Worm (Caenorhabditis elegans): Measurements from ENCODE around the gene btb-7.

Gene btb-7

ce11 chrII:1742535-1742934, 29.5 kb downstream of the btb-7 start, which contains the start of gene F36H5.12:
Gene F36H5.12, plus strand, starts transcription at chrII:1742835.
- no peak for TF ChIP-seq isw-1 (GFP tag; IDR thresholded peaks at IDR 0.05)
- TF ChIP-seq vab-15 (tag; optimal IDR thresholded peaks at IDR 0.05): no peak

DNA sequence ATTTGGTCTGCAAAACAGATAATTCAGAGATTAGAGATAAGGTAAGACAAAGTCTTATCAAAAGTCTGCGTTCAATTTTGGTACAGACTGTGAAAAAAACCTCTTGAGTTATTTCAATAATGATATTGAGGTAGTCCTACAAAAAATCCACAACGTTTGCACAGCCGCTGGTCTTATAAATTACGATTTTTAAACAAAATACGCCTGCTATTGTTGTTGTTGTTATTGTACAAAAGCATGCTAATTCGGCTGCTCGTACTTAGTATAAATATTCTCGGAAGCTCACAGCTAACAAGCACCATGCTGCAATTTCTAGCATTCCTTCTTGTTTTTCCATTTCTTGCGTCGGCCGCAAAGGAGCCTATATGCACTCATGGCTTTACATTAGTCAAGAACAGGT, 31.1 kb downstream of the btb-7 start, which contains the start of gene clec-19:
clec-19 (plus strand) TSS at position 301 of the 400 bp plus-strand sequence.
- TF ChIP-seq ceh-88 (GFP tag; IDR thresholded peaks at IDR 0.05): no peak
- no peak for TF ChIP-seq ets-5 (GFP tag; IDR thresholded peaks at IDR 0.05)
- no peak for TF ChIP-seq lin-13 (GFP tag; optimal IDR thresholded peaks at IDR 0.05)
- TF ChIP-seq jun-1 (tag; optimal IDR thresholded peaks at IDR 0.05): no peak
- no peak for TF ChIP-seq mep-1 (tag; optimal IDR thresholded peaks at IDR 0.05)
- TF ChIP-seq ceh-8 (GFP tag; optimal IDR thresholded peaks at IDR 0.05): no peak
- TF ChIP-seq unc-98 (GFP tag; IDR thresholded peaks at IDR 0.05): no peak
- no peak for TF ChIP-seq egl-27 (tag; optimal IDR thresholded peaks at IDR 0.05)
- TF ChIP-seq lin-39 (tag; optimal IDR thresholded peaks at IDR 0.05): no peak
- no peak for TF ChIP-seq pqm-1 (tag; optimal IDR thresholded peaks at IDR 0.05)
- TF ChIP-seq zag-1 (tag; optimal IDR thresholded peaks at IDR 0.05): no peak
- no peak for TF ChIP-seq isw-1 (GFP tag; IDR thresholded peaks at IDR 0.05)
- no peak for TF ChIP-seq dsc-1 (tag; optimal IDR thresholded peaks at IDR 0.05)
- no peak for TF ChIP-seq xbp-1 (tag; optimal IDR thresholded peaks at IDR 0.05)
- no peak for TF ChIP-seq nhr-28 (tag; optimal IDR thresholded peaks at IDR 0.05)
- TF ChIP-seq efl-3 (GFP tag; optimal IDR thresholded peaks at IDR 0.05): no peak
- TF ChIP-seq hpl-2 (GFP tag; optimal IDR thresholded peaks at IDR 0.05): no peak
- no peak for TF ChIP-seq pax-3 (tag; optimal IDR thresholded peaks at IDR 0.05)
- TF ChIP-seq mab-9 (GFP tag; IDR thresholded peaks at IDR 0.05): no peak

DNA sequence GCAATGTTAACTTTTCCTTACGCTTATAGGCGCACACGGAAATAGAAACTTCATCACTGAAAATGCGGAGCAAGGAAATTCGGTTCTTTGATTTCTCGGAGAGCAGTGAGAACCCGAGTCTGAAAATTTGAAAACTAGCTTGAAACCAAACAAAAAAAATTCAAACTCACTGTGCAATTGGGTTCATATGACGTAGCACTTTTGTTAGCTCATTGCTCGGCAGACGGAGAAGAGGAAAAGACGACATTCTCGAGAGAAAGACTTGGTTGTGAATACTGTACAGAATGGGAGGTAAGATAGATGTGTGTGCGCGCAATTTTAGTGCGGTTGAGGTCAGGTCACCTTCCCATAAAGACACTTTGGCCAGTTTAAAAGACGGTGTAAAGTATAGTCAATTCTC, 37.4 kb downstream of the btb-7 start, which contains the start of the genes F36H5.13 and F36H5.8:
F36H5.13 (minus strand) TSS at position 101 of the 400 bp plus-strand sequence.
F36H5.8 (minus strand) TSS at position 274 of the 400 bp plus-strand sequence.
- TF ChIP-seq pag-3 (tag; optimal IDR thresholded peaks at IDR 0.05; ENCODE audit: borderline replicate concordance, insufficient read depth) (no peak), nhr-84 (tag; optimal IDR thresholded peaks at IDR 0.05) (no peak), unc-86 (tag; optimal IDR thresholded peaks at IDR 0.05) (no peak), lin-13 (GFP tag; optimal IDR thresholded peaks at IDR 0.05) (no peak), xbp-1 (tag; optimal IDR thresholded peaks at IDR 0.05) (no peak), mef-2 (tag; optimal IDR thresholded peaks at IDR 0.05) (no peak), dsc-1 (tag; optimal IDR thresholded peaks at IDR 0.05) (no peak), aly-2 (tag; optimal IDR thresholded peaks at IDR 0.05) (no peak), nhr-90 (tag; optimal IDR thresholded peaks at IDR 0.05; ENCODE audit: poor library complexity) (no peak), sup-37 (GFP tag; optimal IDR thresholded peaks at IDR 0.05) (no peak), Y116A8C.19 (tag; optimal IDR thresholded peaks at IDR 0.05; ENCODE audit: borderline replicate concordance) (no peak), swsn-7 (tag; optimal IDR thresholded peaks at IDR 0.05) (no peak), hlh-17 (GFP tag; optimal IDR thresholded peaks at IDR 0.05; ENCODE audit: borderline replicate concordance) (no peak)

ce11 chrII:1752990-1753389, 40.0 kb downstream of the btb-7 start, which contains the start of gene F36H5.9:
Gene F36H5.9, minus strand, starts transcription at chrII:1753090.
- TF ChIP-seq Y116A8C.19 (tag; optimal IDR thresholded peaks at IDR 0.05; ENCODE audit: borderline replicate concordance) (no peak), snpc-4 (tag; optimal IDR thresholded peaks at IDR 0.05) (no peak), fkh-10 (GFP tag; optimal IDR thresholded peaks at IDR 0.05) (no peak), ets-5 (GFP tag; IDR thresholded peaks at IDR 0.05) (no peak), mep-1 (tag; optimal IDR thresholded peaks at IDR 0.05) (no peak), jun-1 (tag; optimal IDR thresholded peaks at IDR 0.05) (no peak), hlh-17 (GFP tag; optimal IDR thresholded peaks at IDR 0.05; ENCODE audit: borderline replicate concordance) (no peak), sox-4 (tag; optimal IDR thresholded peaks at IDR 0.05) (no peak), grh-1 (GFP tag; IDR thresholded peaks at IDR 0.05) (no peak), ceh-88 (GFP tag; IDR thresholded peaks at IDR 0.05) (no peak), unc-86 (tag; optimal IDR thresholded peaks at IDR 0.05) (no peak), xbp-1 (tag; optimal IDR thresholded peaks at IDR 0.05) (no peak), mdl-1 (tag; optimal IDR thresholded peaks at IDR 0.05) (no peak), C04F5.9 (tag; optimal IDR thresholded peaks at IDR 0.05) (no peak), fos-1 (tag; optimal IDR thresholded peaks at IDR 0.05) (no peak), elt-2 (tag; optimal IDR thresholded peaks at IDR 0.05) (no peak), nhr-76 (tag; optimal IDR thresholded peaks at IDR 0.05) (no peak), ztf-11 (tag; optimal IDR thresholded peaks at IDR 0.05) (no peak), lir-3 (tag; optimal IDR thresholded peaks at IDR 0.05; ENCODE audit: poor library complexity) (no peak), mef-2 (tag; optimal IDR thresholded peaks at IDR 0.05) (no peak)

Measured in whole organism, L1 larva.